Fruit fly (Drosophila melanogaster) whole organism, embryonic: ENCODE measurements around the gene Acyp.

Source experiments
- CG15073 ChIP-seq: fragments of 200-800 bp; sonication (Bioruptor generic); optimal IDR thresholded peaks from 2 replicates; lab custom pipeline; 2016; ENCODE audit warnings: missing biosample characterization, missing genetic modification characterization
- CG15696 ChIP-seq: fragments of 200-800 bp; sonication (Bioruptor generic); optimal IDR thresholded peaks from 2 replicates; lab custom pipeline; 2019; ENCODE audit warnings: missing biosample characterization, mild to moderate bottlenecking, missing genetic modification characterization, moderate library complexity
- Nf-YA ChIP-seq: fragments of 200-800 bp; sonication (Bioruptor generic); IDR thresholded peaks from 2 replicates; pipeline ENCODE4 v1.3.6; 2022; ENCODE audit warnings: missing biosample characterization, missing genetic modification characterization
- bigmax ChIP-seq: fragments of 200-800 bp; sonication (Bioruptor generic); optimal IDR thresholded peaks from 2 replicates; lab custom pipeline; 2018; ENCODE audit warnings: missing biosample characterization, mild to moderate bottlenecking, missing genetic modification characterization
- bsh ChIP-seq, 2 experiments: fragments of 200-800 bp; sonication (Bioruptor generic); optimal IDR thresholded peaks; 2 replicates each; lab custom pipeline; 2017 to 2018; ENCODE audit warnings: mild to moderate bottlenecking in 2 of 2, missing biosample characterization in 2 of 2, missing genetic modification characterization in 2 of 2, moderate library complexity in 1 of 2
- salm ChIP-seq: fragments of 200-800 bp; sonication (Bioruptor generic); optimal IDR thresholded peaks from 2 replicates; lab custom pipeline; 2018; ENCODE audit warnings: missing biosample characterization, mild to moderate bottlenecking, missing genetic modification characterization
- zfh1 ChIP-seq: fragments of 200-800 bp; sonication (Bioruptor generic); IDR thresholded peaks from 3 replicates; pipeline ENCODE4 v1.3.6; 2022; ENCODE audit warnings: missing biosample characterization, missing genetic modification characterization

dm6 chr2L:13904331-13904911 lies 7.5 kb upstream of the Acyp start, which contains the start of gene Smg5:
- TF ChIP-seq Nf-YA (GFP tag; lab: Robert Waterston, UW) (peak; percentile 93), zfh1 (peak; percentile 96), salm (tag; lab: Kevin White, UChicago) (no peak), CG15073 (peak; percentile 1), CG15696 (tag; lab: Kevin White, UChicago) (peak; percentile 97), bigmax (GFP tag; lab: Kevin White, UChicago) (no peak), bsh (GFP tag; optimal IDR thresholded peaks at IDR 0.05; lab: Kevin White, UChicago) (peak in 1 of 2 experiments; percentile 91)
